Worm (Caenorhabditis elegans): Measurements from ENCODE around the gene tgt-2.
A peak's percentile ranks its signal among the peaks of the same experiment; 100 is the strongest.

The tgt-2 gene

DNA sequence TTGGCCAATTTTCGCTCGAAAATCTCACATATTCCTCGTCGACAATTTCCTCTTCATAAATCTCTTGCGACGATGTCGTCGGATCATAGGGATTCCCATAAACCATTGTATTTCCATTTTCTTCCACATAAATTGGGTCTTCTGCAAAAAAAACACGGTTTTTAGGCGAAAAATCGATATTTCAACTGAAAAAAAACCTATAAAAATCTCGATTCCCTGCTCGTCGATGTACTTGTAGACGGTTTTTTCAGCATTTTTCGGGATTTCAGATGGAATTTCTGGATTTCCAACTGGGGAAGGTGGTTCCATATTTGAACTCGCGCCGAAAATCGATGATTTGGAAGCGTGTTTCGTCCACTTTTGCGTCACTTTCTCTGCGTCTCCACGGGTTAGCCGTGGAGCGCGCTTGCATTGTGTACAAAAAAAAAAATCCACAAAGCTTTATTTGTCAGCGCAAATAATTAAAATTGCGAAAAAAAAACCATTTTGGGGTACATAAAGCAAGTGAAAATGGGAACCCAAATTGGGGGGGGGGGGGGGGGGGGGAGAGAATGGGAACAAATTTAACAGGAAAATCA lies 30.6 kb upstream of the tgt-2 start, which contains the start of gene Y39B6A.43:
TSS of gene Y39B6A.43 (minus strand) at position 351 of the 578 bp plus-strand sequence.
- TF ChIP-seq sup-37 (GFP tag; optimal IDR thresholded peaks at IDR 0.05), result peak; percentile 80
- TF ChIP-seq irx-1 (tag; optimal IDR thresholded peaks at IDR 0.05), result peak; percentile 89
- TF ChIP-seq zag-1 (tag; optimal IDR thresholded peaks at IDR 0.05), result peak; percentile 58
- peak; percentile 95 for TF ChIP-seq isw-1 (GFP tag; IDR thresholded peaks at IDR 0.05)
- TF ChIP-seq mep-1 (tag; optimal IDR thresholded peaks at IDR 0.05), result peak; percentile 93
- peak; percentile 17 for TF ChIP-seq ama-1 (optimal IDR thresholded peaks at IDR 0.05)
- peak; percentile 95 for TF ChIP-seq tbx-2 (tag; optimal IDR thresholded peaks at IDR 0.05)
- TF ChIP-seq pqm-1 (tag; optimal IDR thresholded peaks at IDR 0.05), result peak; percentile 80
- TF ChIP-seq dsc-1 (tag; optimal IDR thresholded peaks at IDR 0.05), result peak; percentile 90
- TF ChIP-seq efl-3 (GFP tag; optimal IDR thresholded peaks at IDR 0.05), result peak; percentile 42
- TF ChIP-seq mef-2 (tag; optimal IDR thresholded peaks at IDR 0.05), result peak; percentile 31
- TF ChIP-seq rnt-1 (tag; optimal IDR thresholded peaks at IDR 0.05), result peak; percentile 98
- TF ChIP-seq blmp-1 (tag; optimal IDR thresholded peaks at IDR 0.05), result peak; percentile 66
- peak; percentile 85 for TF ChIP-seq lir-3 (tag; optimal IDR thresholded peaks at IDR 0.05; ENCODE audit: poor library complexity)
- peak; percentile 88 for TF ChIP-seq nhr-237 (tag; optimal IDR thresholded peaks at IDR 0.05)
- no peak for TF ChIP-seq nhr-28 (tag; optimal IDR thresholded peaks at IDR 0.05)
- TF ChIP-seq unc-130 (tag; optimal IDR thresholded peaks at IDR 0.05), result peak; percentile 86
- TF ChIP-seq nhr-12 (tag; optimal IDR thresholded peaks at IDR 0.05), result no peak
- no peak for TF ChIP-seq ceh-63 (GFP tag; optimal IDR thresholded peaks at IDR 0.05)
- no peak for TF ChIP-seq hlh-4 (tag; optimal IDR thresholded peaks at IDR 0.05)
- peak; percentile 99 for TF ChIP-seq nhr-19 (GFP tag; conservative IDR thresholded peaks at IDR 0.05)
- TF ChIP-seq lin-15B (tag; optimal IDR thresholded peaks at IDR 0.05), result peak; percentile 97
- no peak for TF ChIP-seq ces-1 (GFP tag; optimal IDR thresholded peaks at IDR 0.05)
- peak; percentile 94 for TF ChIP-seq pax-3 (tag; optimal IDR thresholded peaks at IDR 0.05)
- peak; percentile 96 for TF ChIP-seq hpl-2 (GFP tag; optimal IDR thresholded peaks at IDR 0.05)
- peak; percentile 94 for TF ChIP-seq aha-1 (tag; optimal IDR thresholded peaks at IDR 0.05)
- TF ChIP-seq fkh-4 (tag; optimal IDR thresholded peaks at IDR 0.05; ENCODE audit: borderline replicate concordance), result peak; percentile 75
- peak; percentile 91 for TF ChIP-seq fos-1 (tag; optimal IDR thresholded peaks at IDR 0.05)
- TF ChIP-seq fkh-10 (GFP tag; optimal IDR thresholded peaks at IDR 0.05), result peak; percentile 96
- TF ChIP-seq lin-35 (GFP tag; optimal IDR thresholded peaks at IDR 0.05), result peak; percentile 98 to 100
- TF ChIP-seq F16B12.6 (tag; optimal IDR thresholded peaks at IDR 0.05), result peak; percentile 63
- peak in 1 of 2 experiments; percentile 89 for TF ChIP-seq mdl-1 (tag; optimal IDR thresholded peaks at IDR 0.05)
- peak; percentile 99 for TF ChIP-seq lin-13 (GFP tag; optimal IDR thresholded peaks at IDR 0.05)
- TF ChIP-seq C34B4.2 (tag; optimal IDR thresholded peaks at IDR 0.05), result peak; percentile 77
- TF ChIP-seq snu-23 (GFP tag; optimal IDR thresholded peaks at IDR 0.05), result peak; percentile 95
- peak in 1 of 2 experiments; percentile 88 for TF ChIP-seq ztf-11 (tag; optimal IDR thresholded peaks at IDR 0.05)
- peak; percentile 97 for TF ChIP-seq nhr-77 (tag; optimal IDR thresholded peaks at IDR 0.05)
- TF ChIP-seq C16A3.4 (tag; optimal IDR thresholded peaks at IDR 0.05), result peak; percentile 98
- TF ChIP-seq nhr-11 (tag; optimal IDR thresholded peaks at IDR 0.05), result peak; percentile 87
- peak; percentile 97 for TF ChIP-seq lin-14 (GFP tag; optimal IDR thresholded peaks at IDR 0.05)
- TF ChIP-seq skn-1 (tag; optimal IDR thresholded peaks at IDR 0.05), result peak; percentile 82
- peak; percentile 85 for TF ChIP-seq elt-2 (tag; optimal IDR thresholded peaks at IDR 0.05)
- TF ChIP-seq unc-62 (GFP tag; optimal IDR thresholded peaks at IDR 0.05), result no peak
- TF ChIP-seq C04F5.9 (tag; optimal IDR thresholded peaks at IDR 0.05), result peak; percentile 80
- TF ChIP-seq Y116A8C.19 (tag; optimal IDR thresholded peaks at IDR 0.05; ENCODE audit: borderline replicate concordance), result no peak
- peak; percentile 86 for TF ChIP-seq ceh-88 (GFP tag; IDR thresholded peaks at IDR 0.05)
- TF ChIP-seq ztf-4 (tag; optimal IDR thresholded peaks at IDR 0.05), result peak; percentile 91
- no peak for TF ChIP-seq tlp-1 (tag; optimal IDR thresholded peaks at IDR 0.05)
- TF ChIP-seq nhr-47 (tag; optimal IDR thresholded peaks at IDR 0.05), result peak; percentile 98
- peak; percentile 94 for TF ChIP-seq grh-1 (GFP tag; IDR thresholded peaks at IDR 0.05)
- peak; percentile 95 for TF ChIP-seq nhr-20 (tag; optimal IDR thresholded peaks at IDR 0.05)
- no peak for TF ChIP-seq nhr-84 (tag; optimal IDR thresholded peaks at IDR 0.05)
- peak; percentile 93 for TF ChIP-seq xbp-1 (tag; optimal IDR thresholded peaks at IDR 0.05)
- peak; percentile 96 for TF ChIP-seq jun-1 (tag; optimal IDR thresholded peaks at IDR 0.05)
